Fruit fly (Drosophila melanogaster): ENCODE results near the gene side.

- TF ChIP-seq pad (GFP tag; optimal IDR thresholded peaks at IDR 0.05) (no peak), CG7045 (GFP tag; optimal IDR thresholded peaks at IDR 0.05) (no peak), Crg-1 (GFP tag; optimal IDR thresholded peaks at IDR 0.05) (no peak), tj (GFP tag; optimal IDR thresholded peaks at IDR 0.05) (no peak), toe (GFP tag; optimal IDR thresholded peaks at IDR 0.05) (no peak), kay (GFP tag; ENCODE audit: borderline replicate concordance) (peak; percentile 12), cic (GFP tag; optimal IDR thresholded peaks at IDR 0.05) (no peak), CG5204 (GFP tag; optimal IDR thresholded peaks at IDR 0.05) (no peak), cnc (optimal IDR thresholded peaks at IDR 0.05) (no peak), CG12768 (GFP tag; optimal IDR thresholded peaks at IDR 0.05) (no peak)
These were observed 1.1 kb upstream of the side start for dm6 chr3R:27438370-27438769.

Measured in whole organism, adult.